Worm (Caenorhabditis elegans): ENCODE results near the gene adah-1.

adah-1 gene

DNA sequence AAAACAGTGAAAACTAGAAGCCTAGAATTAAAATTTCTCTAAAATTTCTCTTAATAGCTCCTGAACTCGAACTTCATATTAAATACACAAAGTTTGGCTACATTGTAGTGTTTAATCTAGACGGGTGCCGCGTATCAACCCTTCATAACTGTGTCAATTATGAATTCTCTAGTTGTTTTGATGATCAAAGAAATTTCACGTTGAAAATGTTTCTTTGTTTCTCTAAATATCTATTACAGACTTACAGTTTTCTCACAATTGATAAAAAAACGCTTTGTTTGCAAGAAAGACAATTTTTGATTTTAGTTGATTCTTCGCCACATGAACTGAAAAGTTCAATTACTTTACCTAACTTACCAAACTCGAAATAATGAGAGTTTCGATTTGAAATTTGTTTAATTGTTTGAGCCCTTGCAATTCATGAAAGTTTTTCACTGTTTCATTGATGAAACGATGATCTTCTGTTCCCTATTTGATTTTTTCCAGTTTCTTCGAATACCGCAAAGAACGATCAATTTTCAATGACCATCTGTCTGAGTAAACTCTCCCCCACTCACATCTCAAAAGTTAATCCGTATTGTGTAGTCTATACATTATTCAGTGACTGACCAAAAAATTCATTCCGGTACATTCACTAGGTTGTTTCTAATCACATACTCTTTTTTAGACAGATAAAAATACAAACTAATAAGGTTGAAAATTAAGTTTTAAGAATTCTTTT, 22.8 kb downstream of the adah-1 start:
- TF ChIP-seq B0310.2 (tag; optimal IDR thresholded peaks at IDR 0.05) (no peak), pes-1 (GFP tag; IDR thresholded peaks at IDR 0.05) (no peak), hmg-4 (GFP tag; optimal IDR thresholded peaks at IDR 0.05) (no peak), tbx-11 (GFP tag; IDR thresholded peaks at IDR 0.05) (no peak), flt-1 (GFP tag; IDR thresholded peaks at IDR 0.05) (no peak), ama-1 (optimal IDR thresholded peaks at IDR 0.05) (no peak), F13C5.2 (tag; optimal IDR thresholded peaks at IDR 0.05) (no peak), tra-4 (tag; optimal IDR thresholded peaks at IDR 0.05) (no peak)

DNA sequence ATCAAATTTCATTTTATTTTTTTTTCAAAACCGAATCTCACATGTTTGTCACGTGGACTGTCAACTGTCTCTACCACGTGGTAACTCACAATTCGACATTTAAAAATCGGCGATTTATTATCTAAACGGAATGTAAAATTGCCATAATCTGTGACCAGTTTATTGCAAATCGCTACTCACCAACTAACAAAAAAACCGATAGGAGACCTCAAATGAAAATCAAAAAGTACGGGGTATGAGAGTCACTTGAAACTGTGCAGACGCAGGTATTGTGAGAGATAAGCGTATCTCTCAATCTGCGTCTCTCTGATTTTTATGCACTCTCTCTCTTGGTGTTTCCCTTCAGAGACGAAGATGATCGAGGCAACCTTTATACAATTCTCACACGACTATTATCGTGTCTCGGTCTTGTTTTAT, 23.8 kb downstream of the adah-1 start:
- TF ChIP-seq hmbx-1 (tag; optimal IDR thresholded peaks at IDR 0.05): no peak
- no peak for TF ChIP-seq pes-1 (GFP tag; IDR thresholded peaks at IDR 0.05)
- TF ChIP-seq hmg-4 (GFP tag; optimal IDR thresholded peaks at IDR 0.05): no peak

DNA sequence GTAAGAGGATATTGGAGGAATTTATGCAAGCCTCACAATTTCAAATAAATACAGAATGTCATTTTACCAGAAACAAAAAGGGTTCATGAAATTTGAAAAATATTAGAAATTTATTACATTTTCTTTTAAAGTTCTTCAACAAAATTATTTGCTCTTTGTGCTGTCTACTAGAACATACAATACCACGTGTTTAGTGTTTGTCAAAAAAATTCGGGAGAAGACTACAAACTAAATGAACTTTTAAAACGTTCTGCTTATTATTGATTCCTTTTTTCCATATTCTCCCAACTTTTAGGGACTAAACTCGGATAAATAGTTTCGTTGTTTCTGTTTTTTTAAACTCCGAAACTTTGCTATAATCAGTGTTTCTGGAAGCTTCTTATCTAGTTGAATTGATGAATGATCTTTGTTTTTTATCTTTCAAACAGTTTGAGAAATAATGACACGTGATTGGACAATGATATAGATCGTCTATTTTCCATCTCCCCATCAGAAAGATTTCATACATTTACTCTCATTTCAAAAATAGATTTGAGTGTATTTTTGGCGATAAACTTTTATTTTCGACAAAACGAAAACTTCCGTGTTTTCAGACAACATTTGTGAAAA, 24.7 kb downstream of the adah-1 start:
- TF ChIP-seq ceh-36 (tag; optimal IDR thresholded peaks at IDR 0.05): no peak
- no peak for TF ChIP-seq tra-4 (tag; optimal IDR thresholded peaks at IDR 0.05)
- TF ChIP-seq ets-7 (tag; optimal IDR thresholded peaks at IDR 0.05): no peak

DNA sequence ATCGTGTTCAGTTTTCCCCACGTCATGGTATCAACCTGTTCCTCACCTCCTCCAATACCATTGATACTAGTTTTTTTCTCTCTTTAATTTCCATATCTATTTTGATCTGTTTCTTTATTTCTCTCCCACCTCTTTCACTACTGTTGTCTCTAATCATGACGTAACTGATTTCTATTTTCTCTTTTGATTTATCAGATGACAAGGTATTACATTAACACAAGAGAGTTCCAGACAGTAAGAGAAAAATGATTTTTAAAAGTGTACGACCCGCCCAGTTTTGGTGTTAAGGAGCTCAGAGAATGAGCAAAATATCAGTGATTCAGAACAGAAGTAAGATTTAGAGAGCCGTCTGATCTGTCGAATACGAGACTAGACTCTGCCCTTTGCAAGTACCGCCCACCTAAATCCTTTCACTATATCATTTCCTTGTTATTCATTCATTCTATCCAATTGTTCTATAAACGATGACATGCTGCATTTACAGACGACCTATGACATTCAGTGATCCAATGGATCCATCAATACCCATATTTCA, 25.7 kb downstream of the adah-1 start, which contains the start of gene nhr-105:
Gene nhr-105 (plus strand): TSS at position 485 of the 535 bp plus-strand sequence.
- TF ChIP-seq B0310.2 (tag; optimal IDR thresholded peaks at IDR 0.05): no peak
- TF ChIP-seq ets-7 (tag; optimal IDR thresholded peaks at IDR 0.05): no peak
- no peak for TF ChIP-seq sea-1 (GFP tag; conservative IDR thresholded peaks at IDR 0.05)
- no peak for TF ChIP-seq ceh-36 (tag; optimal IDR thresholded peaks at IDR 0.05)
- TF ChIP-seq hmg-4 (GFP tag; optimal IDR thresholded peaks at IDR 0.05): no peak
- no peak for TF ChIP-seq ama-1 (optimal IDR thresholded peaks at IDR 0.05)
- TF ChIP-seq aly-1 (tag; optimal IDR thresholded peaks at IDR 0.05): no peak
- TF ChIP-seq flt-1 (GFP tag; IDR thresholded peaks at IDR 0.05): no peak
- no peak for TF ChIP-seq tra-4 (tag; optimal IDR thresholded peaks at IDR 0.05)
- TF ChIP-seq ceh-13 (GFP tag; optimal IDR thresholded peaks at IDR 0.05): no peak
- TF ChIP-seq hmbx-1 (tag; optimal IDR thresholded peaks at IDR 0.05): no peak
- no peak for TF ChIP-seq pes-1 (GFP tag; IDR thresholded peaks at IDR 0.05)
- no peak for TF ChIP-seq scrt-1 (GFP tag; IDR thresholded peaks at IDR 0.05)
- no peak for TF ChIP-seq hnd-1 (tag; optimal IDR thresholded peaks at IDR 0.05)
- no peak for TF ChIP-seq tbx-11 (GFP tag; IDR thresholded peaks at IDR 0.05)
- no peak for TF ChIP-seq F13C5.2 (tag; optimal IDR thresholded peaks at IDR 0.05)
- no peak for TF ChIP-seq tbx-37 (GFP tag; conservative IDR thresholded peaks at IDR 0.05)

DNA sequence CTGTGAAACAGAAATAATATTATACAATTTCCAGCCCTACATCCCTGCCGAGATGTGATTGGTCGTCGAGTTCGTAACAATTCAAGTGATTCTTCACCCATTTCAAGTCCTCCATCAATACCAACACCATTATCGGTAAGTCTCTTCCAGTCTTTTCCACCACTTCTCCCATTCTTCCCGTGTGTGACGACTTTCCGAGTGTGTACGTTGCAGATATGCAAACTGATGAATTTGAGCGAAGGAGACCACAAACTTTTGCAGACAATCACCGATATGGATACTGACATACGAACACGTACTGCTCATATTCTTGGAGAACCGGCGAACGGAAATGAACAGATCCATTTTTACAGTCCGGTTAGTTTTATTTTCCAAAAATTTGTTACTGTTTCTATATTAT, 27.5 kb downstream of the adah-1 start:
- TF ChIP-seq ama-1 (optimal IDR thresholded peaks at IDR 0.05) (no peak), ets-7 (tag; optimal IDR thresholded peaks at IDR 0.05) (no peak), tbx-37 (GFP tag; conservative IDR thresholded peaks at IDR 0.05) (no peak), ceh-13 (GFP tag; optimal IDR thresholded peaks at IDR 0.05) (no peak), flt-1 (GFP tag; IDR thresholded peaks at IDR 0.05) (no peak), aly-1 (tag; optimal IDR thresholded peaks at IDR 0.05) (no peak), pes-1 (GFP tag; IDR thresholded peaks at IDR 0.05) (no peak), tra-4 (tag; optimal IDR thresholded peaks at IDR 0.05) (no peak), hnd-1 (tag; optimal IDR thresholded peaks at IDR 0.05) (no peak), hmbx-1 (tag; optimal IDR thresholded peaks at IDR 0.05) (no peak), sea-1 (GFP tag; conservative IDR thresholded peaks at IDR 0.05) (no peak), scrt-1 (GFP tag; IDR thresholded peaks at IDR 0.05) (no peak)

DNA sequence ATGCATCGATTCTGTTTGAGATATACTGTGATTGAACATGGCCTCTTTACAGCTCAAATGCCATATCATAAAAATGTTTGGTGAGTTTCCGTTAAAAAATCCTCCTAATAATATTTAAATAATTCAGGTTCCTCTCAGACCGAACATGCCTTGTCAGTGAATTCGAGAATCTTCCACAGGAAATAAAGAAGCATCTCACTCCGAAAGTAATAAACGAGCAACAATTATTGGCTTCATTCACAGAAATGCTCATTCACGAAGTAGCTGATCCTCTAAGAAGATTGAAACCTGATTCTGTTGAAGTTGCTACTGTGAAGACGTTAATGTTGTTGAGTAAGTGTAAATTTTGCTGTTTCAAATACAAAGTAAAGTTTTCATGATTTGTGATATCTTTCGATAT, 28.1 kb downstream of the adah-1 start:
- TF ChIP-seq sea-1 (GFP tag; conservative IDR thresholded peaks at IDR 0.05): no peak
- no peak for TF ChIP-seq B0310.2 (tag; optimal IDR thresholded peaks at IDR 0.05)
- TF ChIP-seq ets-7 (tag; optimal IDR thresholded peaks at IDR 0.05): no peak
- TF ChIP-seq hnd-1 (tag; optimal IDR thresholded peaks at IDR 0.05): no peak
- TF ChIP-seq tbx-11 (GFP tag; IDR thresholded peaks at IDR 0.05): no peak
- no peak for TF ChIP-seq ceh-13 (GFP tag; optimal IDR thresholded peaks at IDR 0.05)
- TF ChIP-seq tra-4 (tag; optimal IDR thresholded peaks at IDR 0.05): no peak
- no peak for TF ChIP-seq ceh-36 (tag; optimal IDR thresholded peaks at IDR 0.05)
- no peak for TF ChIP-seq pes-1 (GFP tag; IDR thresholded peaks at IDR 0.05)
- TF ChIP-seq tbx-37 (GFP tag; conservative IDR thresholded peaks at IDR 0.05): no peak
- no peak for TF ChIP-seq flt-1 (GFP tag; IDR thresholded peaks at IDR 0.05)
- TF ChIP-seq hmbx-1 (tag; optimal IDR thresholded peaks at IDR 0.05): no peak
- TF ChIP-seq F13C5.2 (tag; optimal IDR thresholded peaks at IDR 0.05): no peak
- no peak for TF ChIP-seq hmg-4 (GFP tag; optimal IDR thresholded peaks at IDR 0.05)
- no peak for TF ChIP-seq scrt-1 (GFP tag; IDR thresholded peaks at IDR 0.05)
- no peak for TF ChIP-seq aly-1 (tag; optimal IDR thresholded peaks at IDR 0.05)
- TF ChIP-seq ama-1 (optimal IDR thresholded peaks at IDR 0.05): no peak

DNA sequence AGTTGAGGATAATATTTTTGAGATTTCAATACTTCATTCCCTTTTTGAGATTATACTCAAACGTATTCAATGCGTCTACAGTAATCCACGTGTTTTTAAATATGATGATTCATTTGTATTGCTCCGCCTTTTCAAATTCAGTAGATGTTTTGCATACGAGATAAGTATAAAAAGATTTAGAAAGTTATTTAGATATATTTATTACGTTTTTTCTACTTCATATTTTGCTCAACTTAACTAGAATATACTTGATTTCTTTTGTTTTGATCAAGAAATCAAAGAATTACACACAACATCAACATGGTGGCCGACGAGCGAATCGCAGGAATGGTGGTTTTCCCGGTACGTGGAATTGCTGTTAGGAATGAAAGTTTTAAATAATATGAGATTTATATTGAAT, 33.7 kb downstream of the adah-1 start, which contains the start of gene srx-50:
Gene srx-50 (plus strand): TSS at position 301 of the 400 bp plus-strand sequence.
- no peak for TF ChIP-seq ama-1 (optimal IDR thresholded peaks at IDR 0.05)
- TF ChIP-seq tbx-37 (GFP tag; conservative IDR thresholded peaks at IDR 0.05): no peak
- no peak for TF ChIP-seq B0310.2 (tag; optimal IDR thresholded peaks at IDR 0.05)
- TF ChIP-seq tra-4 (tag; optimal IDR thresholded peaks at IDR 0.05): no peak
- TF ChIP-seq sea-1 (GFP tag; conservative IDR thresholded peaks at IDR 0.05): no peak
- TF ChIP-seq ceh-13 (GFP tag; optimal IDR thresholded peaks at IDR 0.05): no peak
- TF ChIP-seq ets-7 (tag; optimal IDR thresholded peaks at IDR 0.05): no peak
- TF ChIP-seq hnd-1 (tag; optimal IDR thresholded peaks at IDR 0.05): no peak
- TF ChIP-seq hmg-4 (GFP tag; optimal IDR thresholded peaks at IDR 0.05): no peak
- no peak for TF ChIP-seq F13C5.2 (tag; optimal IDR thresholded peaks at IDR 0.05)
- no peak for TF ChIP-seq ceh-36 (tag; optimal IDR thresholded peaks at IDR 0.05)
- TF ChIP-seq flt-1 (GFP tag; IDR thresholded peaks at IDR 0.05): no peak
- TF ChIP-seq hmbx-1 (tag; optimal IDR thresholded peaks at IDR 0.05): no peak
- no peak for TF ChIP-seq scrt-1 (GFP tag; IDR thresholded peaks at IDR 0.05)

All from whole organism, early embryonic.